Fruit fly (Drosophila melanogaster): Measurements from ENCODE around the gene CG10019.

- TF ChIP-seq Pif1B (GFP tag; optimal IDR thresholded peaks at IDR 0.05) (no peak), gl (tag; optimal IDR thresholded peaks at IDR 0.05) (no peak), Snoo (tag; optimal IDR thresholded peaks at IDR 0.05) (no peak), D1 (tag; optimal IDR thresholded peaks at IDR 0.05) (no peak), CG4496 (GFP tag; IDR thresholded peaks at IDR 0.05) (no peak)
Observed at dm6 chr2L:3681338-3681737, 48.9 kb upstream of the CG10019 start.
